Fruit fly (Drosophila melanogaster): ENCODE measurements around the gene Polr2A.

Gene Polr2A

DNA sequence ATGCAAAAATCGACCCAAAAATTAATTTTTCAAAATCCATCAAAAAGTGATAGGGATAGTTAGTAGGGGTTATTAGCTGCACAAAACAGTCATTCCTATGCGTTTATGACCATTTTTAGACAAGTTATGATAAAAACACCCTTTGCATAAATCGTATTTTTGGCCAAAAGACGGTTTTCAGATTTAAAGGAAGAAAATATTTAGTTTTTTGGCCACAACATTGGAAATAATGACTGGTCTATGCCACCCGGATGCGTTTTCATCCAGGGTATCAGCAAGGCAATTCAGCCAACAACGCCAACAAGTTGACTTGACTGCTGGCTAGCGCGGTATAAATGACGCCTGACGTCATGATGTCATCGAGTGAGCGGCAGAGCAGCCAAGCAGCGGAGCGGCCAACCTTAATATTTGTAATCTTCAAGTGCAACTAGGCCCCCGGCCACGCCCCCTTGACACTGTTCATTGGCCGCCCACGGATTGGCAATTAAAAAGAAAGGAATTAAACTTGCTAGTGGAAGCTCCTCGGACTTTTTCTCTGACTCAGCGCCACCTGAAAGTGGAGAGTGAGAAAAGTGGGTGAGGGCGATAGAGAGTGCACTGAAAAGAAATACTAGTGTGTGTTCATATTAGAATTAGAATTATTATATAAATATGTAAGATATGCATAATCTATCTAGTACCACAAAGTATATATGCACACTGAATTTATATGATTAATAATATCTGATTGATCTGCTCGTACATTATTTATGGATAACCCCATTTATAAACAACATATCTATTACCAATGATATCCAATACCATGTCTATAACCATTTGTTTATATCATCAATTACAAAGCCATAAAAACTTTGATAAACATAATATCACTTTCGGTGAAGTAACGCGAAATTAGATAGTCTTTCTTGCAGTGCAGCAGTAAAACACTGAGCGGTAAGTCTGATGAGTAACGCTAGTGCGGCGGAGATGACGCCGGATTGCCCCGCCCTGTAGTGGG lies 10.1 kb downstream of the Polr2A start (continued):
- TF ChIP-seq BtbVII (GFP tag; optimal IDR thresholded peaks at IDR 0.05) (peak; percentile 88), CG6654 (GFP tag; optimal IDR thresholded peaks at IDR 0.05) (peak; percentile 57), unpg (GFP tag; optimal IDR thresholded peaks at IDR 0.05) (peak; percentile 84), CG1832 (GFP tag; optimal IDR thresholded peaks at IDR 0.05) (no peak), repo (GFP tag; optimal IDR thresholded peaks at IDR 0.05) (no peak), crol (GFP tag; IDR thresholded peaks at IDR 0.05) (no peak), sd (tag; optimal IDR thresholded peaks at IDR 0.05) (peak; percentile 61), CG9876 (GFP tag; optimal IDR thresholded peaks at IDR 0.05) (no peak), ato (GFP tag; IDR thresholded peaks at IDR 0.05; ENCODE audit: partially characterized antibody) (no peak), CG11723 (GFP tag; optimal IDR thresholded peaks at IDR 0.05) (peak; percentile 79), CG11560 (tag; IDR thresholded peaks at IDR 0.05) (0 out of 3 replicates have a peak, but pooled peaks have one; percentile 29), Stat92E (GFP tag; optimal IDR thresholded peaks at IDR 0.05) (no peak), ems (GFP tag; optimal IDR thresholded peaks at IDR 0.05) (peak; percentile 16), mirr (GFP tag; optimal IDR thresholded peaks at IDR 0.05) (peak; percentile 13), Abd-B (GFP tag; optimal IDR thresholded peaks at IDR 0.05) (peak; percentile 86), CG8089 (GFP tag; optimal IDR thresholded peaks at IDR 0.05) (no peak), lola (GFP tag; optimal IDR thresholded peaks at IDR 0.05) (peak in 1 of 3 experiments; percentile 64), psq (GFP tag; optimal IDR thresholded peaks at IDR 0.05) (peak; percentile 41), btn (GFP tag; optimal IDR thresholded peaks at IDR 0.05) (no peak), Hmx (GFP tag; optimal IDR thresholded peaks at IDR 0.05) (peak; percentile 29), CG17385 (GFP tag; optimal IDR thresholded peaks at IDR 0.05) (peak; percentile 86), phol (tag; optimal IDR thresholded peaks at IDR 0.05) (peak; percentile 86), fu2 (GFP tag; optimal IDR thresholded peaks at IDR 0.05) (peak; percentile 15), CG6765 (GFP tag; optimal IDR thresholded peaks at IDR 0.05) (peak; percentile 82), lbe (GFP tag; optimal IDR thresholded peaks at IDR 0.05) (no peak), Bteb2 (GFP tag; optimal IDR thresholded peaks at IDR 0.05) (peak; percentile 41), Hr51 (GFP tag; optimal IDR thresholded peaks at IDR 0.05) (peak in 1 of 2 experiments; percentile 94), bsh (GFP tag; optimal IDR thresholded peaks at IDR 0.05) (peak; percentile 63 to 74), Sin3A (optimal IDR thresholded peaks at IDR 0.05) (no peak), Atf-2 (GFP tag; optimal IDR thresholded peaks at IDR 0.05) (no peak), D19B (GFP tag; optimal IDR thresholded peaks at IDR 0.05) (peak; percentile 62), da (GFP tag; optimal IDR thresholded peaks at IDR 0.05) (no peak), CG5180 (GFP tag; optimal IDR thresholded peaks at IDR 0.05) (peak; percentile 78), yki (optimal IDR thresholded peaks at IDR 0.05) (no peak), CG3065 (GFP tag; optimal IDR thresholded peaks at IDR 0.05) (peak; percentile 37), CG2202 (tag; optimal IDR thresholded peaks at IDR 0.05) (peak; percentile 25), CG17361 (GFP tag; IDR thresholded peaks at IDR 0.05) (peak; percentile 94), Dll (GFP tag; IDR thresholded peaks at IDR 0.05; ENCODE audit: partially characterized antibody) (no peak), B-H1 (GFP tag; IDR thresholded peaks at IDR 0.05) (no peak), jumu (GFP tag; optimal IDR thresholded peaks at IDR 0.05) (no peak), zen2 (GFP tag; IDR thresholded peaks at IDR 0.05; ENCODE audit: partially characterized antibody) (no peak), CG31365 (tag; optimal IDR thresholded peaks at IDR 0.05) (peak; percentile 33), Nf-YC (tag; optimal IDR thresholded peaks at IDR 0.05) (peak; percentile 84), CG17612 (GFP tag; IDR thresholded peaks at IDR 0.05) (no peak), CG9609 (GFP tag; optimal IDR thresholded peaks at IDR 0.05) (peak; percentile 24), ttk (GFP tag; IDR thresholded peaks at IDR 0.05) (peak; percentile 40; the same call in 1 of the 2 replicates), usp (GFP tag; optimal IDR thresholded peaks at IDR 0.05) (no peak), dmrt11E (tag; optimal IDR thresholded peaks at IDR 0.05) (peak; percentile 23)

All from whole organism, embryonic.